Fruit fly (Drosophila melanogaster): Measurements from ENCODE around the gene kmg.

kmg gene

dm6 chr2L:13160227-13160626, at the start of gene kmg:
Gene kmg (plus strand): TSS chr2L:13160527.
- TF ChIP-seq Hr96 (GFP tag; optimal IDR thresholded peaks at IDR 0.05): no peak
- no peak for TF ChIP-seq ovo (GFP tag; optimal IDR thresholded peaks at IDR 0.05)
- TF ChIP-seq CG33017 (tag; optimal IDR thresholded peaks at IDR 0.05): no peak
- no peak for TF ChIP-seq CG11617 (GFP tag; optimal IDR thresholded peaks at IDR 0.05)
- TF ChIP-seq CG1620 (GFP tag; optimal IDR thresholded peaks at IDR 0.05): no peak
- TF ChIP-seq CG7045 (GFP tag; optimal IDR thresholded peaks at IDR 0.05): no peak
- no peak for TF ChIP-seq Clk (GFP tag; optimal IDR thresholded peaks at IDR 0.05)
- no peak for TF ChIP-seq cnc (optimal IDR thresholded peaks at IDR 0.05)
- no peak for TF ChIP-seq CG12768 (GFP tag; optimal IDR thresholded peaks at IDR 0.05)
- no peak for TF ChIP-seq tj (GFP tag; optimal IDR thresholded peaks at IDR 0.05)

- TF ChIP-seq CG5204 (GFP tag; optimal IDR thresholded peaks at IDR 0.05) (no peak), CG33017 (tag; optimal IDR thresholded peaks at IDR 0.05) (peak; percentile 17), kay (GFP tag; ENCODE audit: borderline replicate concordance) (peak; percentile 84)
Observed at dm6 chr2L:13113580-13113979, 46.7 kb upstream of the kmg start.

dm6 chr2L:13116738-13117137, 43.6 kb upstream of the kmg start:
- TF ChIP-seq cic (GFP tag; optimal IDR thresholded peaks at IDR 0.05): no peak
- no peak for TF ChIP-seq Hr96 (GFP tag; optimal IDR thresholded peaks at IDR 0.05)
- no peak for TF ChIP-seq CG12768 (GFP tag; optimal IDR thresholded peaks at IDR 0.05)
- TF ChIP-seq Clk (GFP tag; optimal IDR thresholded peaks at IDR 0.05): no peak
- TF ChIP-seq pad (GFP tag; optimal IDR thresholded peaks at IDR 0.05): no peak

- TF ChIP-seq pad (GFP tag; optimal IDR thresholded peaks at IDR 0.05): no peak
- TF ChIP-seq toe (GFP tag; optimal IDR thresholded peaks at IDR 0.05): no peak
- no peak for TF ChIP-seq Clk (GFP tag; optimal IDR thresholded peaks at IDR 0.05)
- no peak for TF ChIP-seq kay (GFP tag; ENCODE audit: borderline replicate concordance)
- no peak for TF ChIP-seq Mnt (GFP tag; optimal IDR thresholded peaks at IDR 0.05)
- TF ChIP-seq Hr96 (GFP tag; optimal IDR thresholded peaks at IDR 0.05): no peak
- no peak for TF ChIP-seq CG11617 (GFP tag; optimal IDR thresholded peaks at IDR 0.05)
- TF ChIP-seq bab1 (GFP tag; optimal IDR thresholded peaks at IDR 0.05): no peak
- TF ChIP-seq ovo (GFP tag; optimal IDR thresholded peaks at IDR 0.05): no peak
- no peak for TF ChIP-seq CG7045 (GFP tag; optimal IDR thresholded peaks at IDR 0.05)
- TF ChIP-seq tj (GFP tag; optimal IDR thresholded peaks at IDR 0.05): no peak
Observed at dm6 chr2L:13119034-13119433, 41.3 kb upstream of the kmg start, which contains the start of the genes CG44198 and CG43050. Gene CG44198 (minus strand): TSS chr2L:13119134. Gene CG43050 (plus strand): TSS chr2L:13119294.

dm6 chr2L:13122526-13122925, 37.8 kb upstream of the kmg start:
- TF ChIP-seq CG12768 (GFP tag; optimal IDR thresholded peaks at IDR 0.05): no peak
- TF ChIP-seq CG5204 (GFP tag; optimal IDR thresholded peaks at IDR 0.05): no peak
- no peak for TF ChIP-seq CG7101 (tag; optimal IDR thresholded peaks at IDR 0.05)
- TF ChIP-seq Clk (GFP tag; optimal IDR thresholded peaks at IDR 0.05): no peak
- no peak for TF ChIP-seq CG11617 (GFP tag; optimal IDR thresholded peaks at IDR 0.05)
- TF ChIP-seq cnc (optimal IDR thresholded peaks at IDR 0.05): no peak
- no peak for TF ChIP-seq Hr96 (GFP tag; optimal IDR thresholded peaks at IDR 0.05)
- TF ChIP-seq kay (GFP tag; ENCODE audit: borderline replicate concordance): no peak
- TF ChIP-seq CG14711 (tag; optimal IDR thresholded peaks at IDR 0.05): no peak
- no peak for TF ChIP-seq CG7045 (GFP tag; optimal IDR thresholded peaks at IDR 0.05)
- TF ChIP-seq CG33017 (tag; optimal IDR thresholded peaks at IDR 0.05): no peak
- TF ChIP-seq tj (GFP tag; optimal IDR thresholded peaks at IDR 0.05): no peak
- no peak for TF ChIP-seq Crg-1 (GFP tag; optimal IDR thresholded peaks at IDR 0.05)

dm6 chr2L:13130291-13130690, 30.0 kb upstream of the kmg start, which contains the start of gene CG5122:
Gene CG5122 (plus strand): TSS chr2L:13130591.
- TF ChIP-seq toe (GFP tag; optimal IDR thresholded peaks at IDR 0.05): no peak
- TF ChIP-seq Hr96 (GFP tag; optimal IDR thresholded peaks at IDR 0.05): no peak
- no peak for TF ChIP-seq CG7101 (tag; optimal IDR thresholded peaks at IDR 0.05)
- TF ChIP-seq CG11617 (GFP tag; optimal IDR thresholded peaks at IDR 0.05): no peak
- TF ChIP-seq CG14711 (tag; optimal IDR thresholded peaks at IDR 0.05): no peak
- TF ChIP-seq ovo (GFP tag; optimal IDR thresholded peaks at IDR 0.05): no peak
- no peak for TF ChIP-seq bab1 (GFP tag; optimal IDR thresholded peaks at IDR 0.05)
- no peak for TF ChIP-seq CG33017 (tag; optimal IDR thresholded peaks at IDR 0.05)
- TF ChIP-seq CG5204 (GFP tag; optimal IDR thresholded peaks at IDR 0.05): no peak
- TF ChIP-seq pad (GFP tag; optimal IDR thresholded peaks at IDR 0.05): no peak

dm6 chr2L:13135929-13136328, 24.4 kb upstream of the kmg start:
- TF ChIP-seq CG7101 (tag; optimal IDR thresholded peaks at IDR 0.05) (no peak), Mnt (GFP tag; optimal IDR thresholded peaks at IDR 0.05) (no peak), CG1620 (GFP tag; optimal IDR thresholded peaks at IDR 0.05) (no peak)

dm6 chr2L:13140891-13141290, 19.4 kb upstream of the kmg start:
- TF ChIP-seq tj (GFP tag; optimal IDR thresholded peaks at IDR 0.05): no peak
- TF ChIP-seq toe (GFP tag; optimal IDR thresholded peaks at IDR 0.05): no peak
- TF ChIP-seq Hr96 (GFP tag; optimal IDR thresholded peaks at IDR 0.05): no peak
- no peak for TF ChIP-seq Crg-1 (GFP tag; optimal IDR thresholded peaks at IDR 0.05)
- no peak for TF ChIP-seq CG1620 (GFP tag; optimal IDR thresholded peaks at IDR 0.05)
- TF ChIP-seq Mnt (GFP tag; optimal IDR thresholded peaks at IDR 0.05): no peak
- no peak for TF ChIP-seq CG12768 (GFP tag; optimal IDR thresholded peaks at IDR 0.05)
- TF ChIP-seq CG7101 (tag; optimal IDR thresholded peaks at IDR 0.05): no peak
- no peak for TF ChIP-seq pad (GFP tag; optimal IDR thresholded peaks at IDR 0.05)
- no peak for TF ChIP-seq Clk (GFP tag; optimal IDR thresholded peaks at IDR 0.05)
- TF ChIP-seq CG5204 (GFP tag; optimal IDR thresholded peaks at IDR 0.05): no peak
- no peak for TF ChIP-seq kay (GFP tag; ENCODE audit: borderline replicate concordance)
- TF ChIP-seq CG7045 (GFP tag; optimal IDR thresholded peaks at IDR 0.05): no peak
- TF ChIP-seq cic (GFP tag; optimal IDR thresholded peaks at IDR 0.05): no peak
- no peak for TF ChIP-seq bab1 (GFP tag; optimal IDR thresholded peaks at IDR 0.05)
- TF ChIP-seq CG33017 (tag; optimal IDR thresholded peaks at IDR 0.05): no peak
- no peak for TF ChIP-seq CG14711 (tag; optimal IDR thresholded peaks at IDR 0.05)
- no peak for TF ChIP-seq ovo (GFP tag; optimal IDR thresholded peaks at IDR 0.05)
- no peak for TF ChIP-seq cnc (optimal IDR thresholded peaks at IDR 0.05)
- TF ChIP-seq CG11617 (GFP tag; optimal IDR thresholded peaks at IDR 0.05): no peak
